In the genomic region with DNA sequence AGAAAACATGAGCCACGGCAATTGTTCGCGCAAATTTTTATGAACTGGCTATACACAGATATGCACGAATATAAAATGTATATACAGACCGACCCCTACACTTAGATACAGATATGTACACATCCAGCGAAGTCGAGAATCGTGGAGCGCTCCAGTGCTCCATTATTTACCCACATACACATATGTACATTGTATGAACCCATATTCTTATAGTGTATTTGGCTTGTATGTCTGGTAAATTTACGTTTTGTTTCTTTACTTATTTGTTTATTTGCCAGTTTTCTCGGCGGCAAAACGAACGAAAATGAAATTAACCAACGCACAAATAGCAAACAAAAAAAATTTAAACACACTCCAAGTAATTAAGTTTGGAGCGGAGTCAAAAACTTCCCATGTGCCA, we compare ENCODE assay signal across 1 fruit fly cellular context.
A peak's percentile ranks its signal among the peaks of the same experiment; 100 is the strongest.
TF ChIP-seq lines count a peak whose summit lies in the region.

No protein-coding gene starts in this region.

TF ChIP-seq in whole organism, embryonic, 481 proteins besides CTCF, POLR2A, EP300 and RAD21 (continued from another document):
- peak; percentile 79 for TF ChIP-seq Fer1 (GFP tag; optimal IDR thresholded peaks at IDR 0.05; lab: Kevin White, UChicago)
- no peak for TF ChIP-seq CG7357 (GFP tag; IDR thresholded peaks at IDR 0.05; lab: Robert Waterston, UW)
- peak; percentile 22 for TF ChIP-seq gsb-n (tag; optimal IDR thresholded peaks at IDR 0.05; lab: Kevin White, UChicago)
- no peak for TF ChIP-seq Poxn (GFP tag; IDR thresholded peaks at IDR 0.05; lab: Robert Waterston, UW)
- TF ChIP-seq CG12219 (GFP tag; optimal IDR thresholded peaks at IDR 0.05; lab: Kevin White, UChicago) = peak; percentile 25
- peak; percentile 5; the same call in 1 of the 3 replicates for TF ChIP-seq row (GFP tag; IDR thresholded peaks at IDR 0.05; lab: Robert Waterston, UW)
- TF ChIP-seq ato (GFP tag; IDR thresholded peaks at IDR 0.05; lab: Robert Waterston, UW; ENCODE audit: partially characterized antibody) = no peak
- no peak for TF ChIP-seq Dip2 (GFP tag; IDR thresholded peaks at IDR 0.05; lab: Robert Waterston, UW)
- peak; percentile 18 for TF ChIP-seq Ets97D (GFP tag; optimal IDR thresholded peaks at IDR 0.05; lab: Kevin White, UChicago)
- TF ChIP-seq seq (GFP tag; IDR thresholded peaks at IDR 0.05; lab: Robert Waterston, UW) = peak; percentile 56; the same call in 1 of the 2 replicates
- TF ChIP-seq CG11456 (GFP tag; IDR thresholded peaks at IDR 0.05; lab: Robert Waterston, UW) = peak; percentile 56; the same call in 1 of the 3 replicates
- TF ChIP-seq caup (GFP tag; optimal IDR thresholded peaks at IDR 0.05; lab: Kevin White, UChicago; ENCODE audit: severe bottlenecking) = peak; percentile 52
- peak; percentile 30 for TF ChIP-seq CG2120 (GFP tag; optimal IDR thresholded peaks at IDR 0.05; lab: Kevin White, UChicago)
- TF ChIP-seq NC2α (GFP tag; optimal IDR thresholded peaks at IDR 0.05; lab: Kevin White, UChicago) = peak; percentile 42
- peak; percentile 56; the same call in 1 of the 2 replicates for TF ChIP-seq ara (GFP tag; IDR thresholded peaks at IDR 0.05; lab: Robert Waterston, UW)
- TF ChIP-seq CG15011 (GFP tag; optimal IDR thresholded peaks at IDR 0.05; lab: Kevin White, UChicago) = peak; percentile 48
- TF ChIP-seq bcd (GFP tag; optimal IDR thresholded peaks at IDR 0.05; lab: Kevin White, UChicago) = peak; percentile 7
- TF ChIP-seq jigr1 (GFP tag; IDR thresholded peaks at IDR 0.05; lab: Robert Waterston, UW) = no peak
- TF ChIP-seq CG31441 (GFP tag; IDR thresholded peaks at IDR 0.05; lab: Robert Waterston, UW) = no peak
- no peak for TF ChIP-seq Bdp1 (GFP tag; optimal IDR thresholded peaks at IDR 0.05; lab: Kevin White, UChicago)
- peak; percentile 1 for TF ChIP-seq CG4282 (GFP tag; optimal IDR thresholded peaks at IDR 0.05; lab: Kevin White, UChicago)
- no peak for TF ChIP-seq Gug (GFP tag; IDR thresholded peaks at IDR 0.05; lab: Robert Waterston, UW)
- peak; percentile 32 for TF ChIP-seq CG5180 (GFP tag; optimal IDR thresholded peaks at IDR 0.05; lab: Kevin White, UChicago)
- no peak for TF ChIP-seq Nf-YB (GFP tag; optimal IDR thresholded peaks at IDR 0.05; lab: Kevin White, UChicago)
- peak; percentile 33 for TF ChIP-seq Lhr (GFP tag; optimal IDR thresholded peaks at IDR 0.05; lab: Kevin White, UChicago)
- TF ChIP-seq CG6765 (GFP tag; optimal IDR thresholded peaks at IDR 0.05; lab: Kevin White, UChicago) = peak; percentile 73
- peak; percentile 34 for TF ChIP-seq CG2712 (tag; optimal IDR thresholded peaks at IDR 0.05; lab: Kevin White, UChicago)
- TF ChIP-seq H2.0 (GFP tag; IDR thresholded peaks at IDR 0.05; lab: Robert Waterston, UW) = no peak
- TF ChIP-seq slou (GFP tag; optimal IDR thresholded peaks at IDR 0.05; lab: Kevin White, UChicago) = peak; percentile 41
- TF ChIP-seq ash1 (GFP tag; optimal IDR thresholded peaks at IDR 0.05; lab: Kevin White, UChicago) = peak; percentile 56
- TF ChIP-seq CG11093 (GFP tag; IDR thresholded peaks at IDR 0.05; lab: Robert Waterston, UW) = 0 out of 3 replicates have a peak, but pooled peaks have one; percentile 30
- peak; percentile 68 for TF ChIP-seq nau (GFP tag; optimal IDR thresholded peaks at IDR 0.05; lab: Kevin White, UChicago)
- peak; percentile 65; the same call in 1 of the 2 replicates for TF ChIP-seq NFAT (GFP tag; IDR thresholded peaks at IDR 0.05; lab: Robert Waterston, UW)
- peak; percentile 32 for TF ChIP-seq CG4854 (GFP tag; optimal IDR thresholded peaks at IDR 0.05; lab: Kevin White, UChicago)
- peak; percentile 41 for TF ChIP-seq CG3847 (GFP tag; IDR thresholded peaks at IDR 0.05; lab: Robert Waterston, UW)
- no peak for TF ChIP-seq Hr39 (optimal IDR thresholded peaks at IDR 0.05; lab: Kevin White, UChicago)
- peak; percentile 86 for TF ChIP-seq CG10543 (GFP tag; optimal IDR thresholded peaks at IDR 0.05; lab: Kevin White, UChicago)
- no peak for TF ChIP-seq chn (GFP tag; optimal IDR thresholded peaks at IDR 0.05; lab: Kevin White, UChicago)
- TF ChIP-seq crc (GFP tag; optimal IDR thresholded peaks at IDR 0.05; lab: Kevin White, UChicago) = peak; percentile 3
- TF ChIP-seq Ptx1 (GFP tag; IDR thresholded peaks at IDR 0.05; lab: Robert Waterston, UW) = no peak
- TF ChIP-seq lov (optimal IDR thresholded peaks at IDR 0.05; lab: Kevin White, UChicago) = no peak
- 0 out of 3 replicates have a peak, but pooled peaks have one; percentile 55 for TF ChIP-seq lov (GFP tag; IDR thresholded peaks at IDR 0.05; lab: Robert Waterston, UW)
- peak; percentile 83 for TF ChIP-seq CG6813 (GFP tag; optimal IDR thresholded peaks at IDR 0.05; lab: Kevin White, UChicago)
- TF ChIP-seq CG34376 (GFP tag; optimal IDR thresholded peaks at IDR 0.05; lab: Kevin White, UChicago) = peak; percentile 52
- 0 out of 3 replicates have a peak, but pooled peaks have one; percentile 30 for TF ChIP-seq ci (GFP tag; IDR thresholded peaks at IDR 0.05; lab: Robert Waterston, UW)
- TF ChIP-seq CG10209 (GFP tag; optimal IDR thresholded peaks at IDR 0.05; lab: Kevin White, UChicago) = peak; percentile 37
- peak; percentile 1 for TF ChIP-seq CoRest (tag; optimal IDR thresholded peaks at IDR 0.05; lab: Kevin White, UChicago)
- TF ChIP-seq CG11560 (tag; IDR thresholded peaks at IDR 0.05; lab: Robert Waterston, UW) = peak; percentile 15; the same call in 1 of the 3 replicates
- peak; percentile 62 for TF ChIP-seq Side (GFP tag; optimal IDR thresholded peaks at IDR 0.05; lab: Kevin White, UChicago)
- no peak for TF ChIP-seq trem (tag; optimal IDR thresholded peaks at IDR 0.05; lab: Kevin White, UChicago)
- TF ChIP-seq CG32532 (GFP tag; IDR thresholded peaks at IDR 0.05; lab: Robert Waterston, UW) = peak; percentile 33; the same call in 1 of the 2 replicates
- peak; percentile 77 for TF ChIP-seq HHEX (GFP tag; optimal IDR thresholded peaks at IDR 0.05; lab: Kevin White, UChicago)
- peak; percentile 93 for TF ChIP-seq mirr (GFP tag; optimal IDR thresholded peaks at IDR 0.05; lab: Kevin White, UChicago)
- TF ChIP-seq CG14014 (GFP tag; IDR thresholded peaks at IDR 0.05; lab: Robert Waterston, UW) = peak; percentile 61; the same call in 1 of the 2 replicates
- TF ChIP-seq CG9215 (GFP tag; IDR thresholded peaks at IDR 0.05; lab: Robert Waterston, UW) = peak; percentile 28; the same call in 1 of the 2 replicates
- TF ChIP-seq dm (GFP tag; optimal IDR thresholded peaks at IDR 0.05; lab: Kevin White, UChicago) = peak; percentile 31
- TF ChIP-seq CG8089 (GFP tag; optimal IDR thresholded peaks at IDR 0.05; lab: Kevin White, UChicago) = no peak
- peak; percentile 61 for TF ChIP-seq CG15601 (tag; optimal IDR thresholded peaks at IDR 0.05; lab: Kevin White, UChicago)
- no peak for TF ChIP-seq CG1602 (GFP tag; optimal IDR thresholded peaks at IDR 0.05; lab: Kevin White, UChicago)
- TF ChIP-seq D19B (GFP tag; optimal IDR thresholded peaks at IDR 0.05; lab: Kevin White, UChicago) = peak; percentile 1
- TF ChIP-seq sc (optimal IDR thresholded peaks at IDR 0.05; lab: Kevin White, UChicago) = no peak
- TF ChIP-seq sc (GFP tag; optimal IDR thresholded peaks at IDR 0.05; lab: Kevin White, UChicago) = no peak
- peak; percentile 70 for TF ChIP-seq eyg (GFP tag; optimal IDR thresholded peaks at IDR 0.05; lab: Kevin White, UChicago)
- peak; percentile 50 for TF ChIP-seq CrebB (tag; optimal IDR thresholded peaks at IDR 0.05; lab: Kevin White, UChicago)
- TF ChIP-seq Fer3 (tag; optimal IDR thresholded peaks at IDR 0.05; lab: Kevin White, UChicago) = peak; percentile 71
- TF ChIP-seq slp2 (GFP tag; optimal IDR thresholded peaks at IDR 0.05; lab: Kevin White, UChicago) = no peak
- TF ChIP-seq Fer2 (tag; optimal IDR thresholded peaks at IDR 0.05; lab: Kevin White, UChicago) = peak; percentile 75
- TF ChIP-seq tgo (GFP tag; IDR thresholded peaks at IDR 0.05; lab: Robert Waterston, UW) = peak; percentile 27; the same call in 1 of the 3 replicates
- peak; percentile 79 for TF ChIP-seq CG31365 (tag; optimal IDR thresholded peaks at IDR 0.05; lab: Kevin White, UChicago)
- peak; percentile 41 for TF ChIP-seq exex (tag; optimal IDR thresholded peaks at IDR 0.05; lab: Kevin White, UChicago)
- TF ChIP-seq Neu2 (GFP tag; optimal IDR thresholded peaks at IDR 0.05; lab: Kevin White, UChicago; ENCODE audit: borderline replicate concordance) = no peak
- no peak for TF ChIP-seq Dfd (GFP tag; optimal IDR thresholded peaks at IDR 0.05; lab: Kevin White, UChicago)
- peak; percentile 56 for TF ChIP-seq CG9727 (GFP tag; optimal IDR thresholded peaks at IDR 0.05; lab: Kevin White, UChicago)
- TF ChIP-seq ERR (GFP tag; optimal IDR thresholded peaks at IDR 0.05; lab: Kevin White, UChicago) = no peak
- peak; percentile 77 for TF ChIP-seq gro (GFP tag; optimal IDR thresholded peaks at IDR 0.05; lab: Kevin White, UChicago)
- TF ChIP-seq otp (GFP tag; IDR thresholded peaks at IDR 0.05; lab: Robert Waterston, UW) = peak; percentile 51; the same call in 1 of the 3 replicates
- TF ChIP-seq Dek (tag; optimal IDR thresholded peaks at IDR 0.05; lab: Kevin White, UChicago) = peak; percentile 51
- TF ChIP-seq CG3281 (GFP tag; optimal IDR thresholded peaks at IDR 0.05; lab: Kevin White, UChicago) = peak; percentile 75
- no peak for TF ChIP-seq CG15269 (tag; optimal IDR thresholded peaks at IDR 0.05; lab: Kevin White, UChicago)
- peak; percentile 67 for TF ChIP-seq CG1792 (GFP tag; optimal IDR thresholded peaks at IDR 0.05; lab: Kevin White, UChicago)
- TF ChIP-seq CG10431 (GFP tag; optimal IDR thresholded peaks at IDR 0.05; lab: Kevin White, UChicago) = peak; percentile 38
- no peak for TF ChIP-seq dimm (GFP tag; IDR thresholded peaks at IDR 0.05; lab: Robert Waterston, UW)
- TF ChIP-seq lbe (GFP tag; optimal IDR thresholded peaks at IDR 0.05; lab: Kevin White, UChicago) = no peak
- peak; percentile 24 for TF ChIP-seq CG13123 (GFP tag; optimal IDR thresholded peaks at IDR 0.05; lab: Kevin White, UChicago)
- peak; percentile 53 for TF ChIP-seq cwo (GFP tag; optimal IDR thresholded peaks at IDR 0.05; lab: Kevin White, UChicago)
- peak; percentile 62 for TF ChIP-seq Xrp1 (GFP tag; IDR thresholded peaks at IDR 0.05; lab: Robert Waterston, UW)
- peak; percentile 14 for TF ChIP-seq CG10274 (GFP tag; optimal IDR thresholded peaks at IDR 0.05; lab: Kevin White, UChicago)
- TF ChIP-seq CG10267 (tag; optimal IDR thresholded peaks at IDR 0.05; lab: Kevin White, UChicago) = no peak
- TF ChIP-seq dmrt99B (tag; optimal IDR thresholded peaks at IDR 0.05; lab: Kevin White, UChicago) = peak; percentile 43
- no peak for TF ChIP-seq CG3838 (GFP tag; optimal IDR thresholded peaks at IDR 0.05; lab: Kevin White, UChicago)
- TF ChIP-seq CG13424 (tag; optimal IDR thresholded peaks at IDR 0.05; lab: Kevin White, UChicago) = peak; percentile 14
- no peak for TF ChIP-seq MBD-R2 (GFP tag; IDR thresholded peaks at IDR 0.05; lab: Robert Waterston, UW)
- TF ChIP-seq Med (GFP tag; lab: Kevin White, UChicago) = peak; percentile 92
- no peak for TF ChIP-seq sna (GFP tag; IDR thresholded peaks at IDR 0.05; lab: Robert Waterston, UW; ENCODE audit: partially characterized antibody)
- peak; percentile 13 for TF ChIP-seq CG11723 (GFP tag; optimal IDR thresholded peaks at IDR 0.05; lab: Kevin White, UChicago)
- TF ChIP-seq sima (GFP tag; optimal IDR thresholded peaks at IDR 0.05; lab: Kevin White, UChicago) = no peak
- TF ChIP-seq CG13624 (GFP tag; optimal IDR thresholded peaks at IDR 0.05; lab: Kevin White, UChicago) = peak; percentile 61
- peak; percentile 57 for TF ChIP-seq PHDP (tag; optimal IDR thresholded peaks at IDR 0.05; lab: Kevin White, UChicago)
- TF ChIP-seq CG2678 (tag; optimal IDR thresholded peaks at IDR 0.05; lab: Kevin White, UChicago) = peak; percentile 80
- peak; percentile 75 for TF ChIP-seq CG12071 (GFP tag; optimal IDR thresholded peaks at IDR 0.05; lab: Kevin White, UChicago)
- TF ChIP-seq rib (GFP tag; IDR thresholded peaks at IDR 0.05; lab: Robert Waterston, UW) = peak; percentile 63; the same call in 1 of the 2 replicates
- peak; percentile 75 for TF ChIP-seq CG12769 (tag; optimal IDR thresholded peaks at IDR 0.05; lab: Kevin White, UChicago)
- TF ChIP-seq Vsx1 (GFP tag; optimal IDR thresholded peaks at IDR 0.05; lab: Kevin White, UChicago) = peak; percentile 7
- TF ChIP-seq pan (optimal IDR thresholded peaks at IDR 0.05; lab: Kevin White, UChicago) = no peak
- peak in 1 of 2 experiments; percentile 43 for TF ChIP-seq pan (GFP tag; optimal IDR thresholded peaks at IDR 0.05 in 1 of 2, IDR thresholded peaks at IDR 0.05 in 1 of 2)
- peak; percentile 42 for TF ChIP-seq CG8359 (GFP tag; optimal IDR thresholded peaks at IDR 0.05; lab: Kevin White, UChicago; ENCODE audit: borderline replicate concordance)
- TF ChIP-seq CG15514 (GFP tag; optimal IDR thresholded peaks at IDR 0.05; lab: Kevin White, UChicago) = peak; percentile 53
- TF ChIP-seq CG17186 (GFP tag; optimal IDR thresholded peaks at IDR 0.05; lab: Kevin White, UChicago) = peak; percentile 26
- peak; percentile 51 for TF ChIP-seq grn (GFP tag; optimal IDR thresholded peaks at IDR 0.05; lab: Kevin White, UChicago)
- TF ChIP-seq vvl (GFP tag; IDR thresholded peaks at IDR 0.05; lab: Robert Waterston, UW) = peak; percentile 49; the same call in 1 of the 2 replicates
- peak; percentile 35 for TF ChIP-seq CG1603 (tag; optimal IDR thresholded peaks at IDR 0.05; lab: Kevin White, UChicago)
- TF ChIP-seq crp (GFP tag; optimal IDR thresholded peaks at IDR 0.05; lab: Kevin White, UChicago) = no peak
